Fruit fly (Drosophila melanogaster) whole organism: ENCODE measurements around the gene CG15922.

Experiments used
- CG8478 ChIP-seq: fragments of >200 bp; optimal IDR thresholded peaks from 2 replicates; lab custom pipeline; 2018; ENCODE audit warnings: inconsistent platforms
- EcR ChIP-seq, 2 experiments: fragments of >200 bp; optimal IDR thresholded peaks; 2 replicates each; lab custom pipeline; 2017; ENCODE audit warnings: missing biosample characterization in 2 of 2, missing genetic modification characterization in 2 of 2, missing genetic modification reagents in 2 of 2
- pan ChIP-seq: fragments of >200 bp; optimal IDR thresholded peaks from 2 replicates; lab custom pipeline; 2017
- psq ChIP-seq: fragments of >200 bp; optimal IDR thresholded peaks from 2 replicates; lab custom pipeline; 2017
- usp ChIP-seq: fragments of >200 bp; optimal IDR thresholded peaks from 2 replicates; lab custom pipeline; 2017; ENCODE audit warnings: missing biosample characterization, missing genetic modification characterization, mixed read lengths

- no peak for TF ChIP-seq pan
- no peak for TF ChIP-seq CG8478 (lab: Kevin White, UChicago)
- no peak for TF ChIP-seq psq (lab: Kevin White, UChicago)
- no peak for TF ChIP-seq usp
- TF ChIP-seq EcR (GFP tag; optimal IDR thresholded peaks at IDR 0.05; lab: Kevin White, UChicago): no peak
Observed at dm6 chr3R:20555023-20555422, 5.1 kb downstream of the CG15922 start.
